Worm (Caenorhabditis elegans) whole organism, midembryonic: ENCODE results near the gene R04B3.1.

Experiments
- T22C8.4 ChIP-seq: fragments of 200-800 bp; sonication (Bioruptor generic); IDR thresholded peaks from 2 replicates; pipeline ENCODE4 v1.3.6; 2022; ENCODE audit warnings: missing genetic modification characterization, missing compliant biosample characterization
- cog-1 ChIP-seq: sonication (generic microtip); optimal IDR thresholded peaks from 2 replicates; lab custom pipeline; 2016; ENCODE audit warnings: missing genetic modification characterization, missing compliant biosample characterization
- flt-1 ChIP-seq: fragments of 200-800 bp; sonication (Bioruptor generic); IDR thresholded peaks from 2 replicates; pipeline ENCODE4 v1.3.6; 2022; ENCODE audit warnings: missing genetic modification characterization, missing compliant biosample characterization
- klf-2 ChIP-seq: fragments of 200-800 bp; sonication (Bioruptor generic); conservative IDR thresholded peaks from 2 replicates; pipeline ENCODE4 v1.3.6; 2022; ENCODE audit warnings: missing genetic modification reagents, missing genetic modification characterization, missing compliant biosample characterization
- med-1 ChIP-seq: sonication (generic microtip); optimal IDR thresholded peaks from 2 replicates; lab custom pipeline; 2017; ENCODE audit warnings: missing genetic modification characterization, mild to moderate bottlenecking, missing compliant biosample characterization, antibody characterized with exemption, missing genetic modification reagents; ENCODE audit not compliant: insufficient read depth
- ref-1 ChIP-seq: fragments of 200-800 bp; sonication (Bioruptor generic); conservative IDR thresholded peaks from 2 replicates; pipeline ENCODE4 v1.3.6; 2022; ENCODE audit warnings: missing genetic modification reagents, missing genetic modification characterization, missing compliant biosample characterization
- tab-1 ChIP-seq: fragments of 200-800 bp; sonication (Bioruptor generic); IDR thresholded peaks from 2 replicates; pipeline ENCODE4 v1.3.6; 2022; ENCODE audit warnings: missing genetic modification characterization, missing compliant biosample characterization
- ztf-23 ChIP-seq: fragments of 200-800 bp; sonication (Bioruptor generic); IDR thresholded peaks from 2 replicates; pipeline ENCODE4 v1.3.6; 2022; ENCODE audit warnings: missing genetic modification reagents, missing genetic modification characterization, missing compliant biosample characterization
- ztf-29 ChIP-seq: fragments of 200-800 bp; sonication (Bioruptor generic); IDR thresholded peaks from 2 replicates; pipeline ENCODE4 v1.3.6; 2022; ENCODE audit warnings: missing genetic modification reagents, missing genetic modification characterization, missing compliant biosample characterization

R04B3.1 gene

DNA sequence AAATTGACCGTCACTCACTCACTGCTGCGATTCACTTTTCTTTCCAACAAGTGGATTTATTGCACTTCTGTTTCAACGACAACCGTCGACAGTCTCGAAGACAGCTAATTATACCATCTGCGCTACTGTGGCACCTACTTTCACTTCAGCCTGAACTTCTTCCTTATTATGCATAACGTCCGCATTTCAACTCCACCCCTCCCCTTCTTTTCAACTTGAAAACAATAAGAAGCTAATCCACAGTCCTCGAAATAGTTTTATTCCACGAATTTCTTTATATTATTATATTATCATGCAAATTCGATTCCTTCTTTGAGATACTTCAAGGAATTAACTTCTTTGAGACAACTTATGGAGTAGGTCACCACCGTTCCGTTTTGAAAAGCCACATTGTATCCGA is at the start of gene R04B3.1:
Gene R04B3.1 (minus strand): TSS at position 101 of the 400 bp plus-strand sequence.
- TF ChIP-seq cog-1 (tag; lab: Kevin White, UChicago): no peak
- no peak for TF ChIP-seq klf-2
- TF ChIP-seq ztf-23 (GFP tag; lab: Robert Waterston, UW): no peak
- no peak for TF ChIP-seq flt-1 (GFP tag; lab: Robert Waterston, UW)
- TF ChIP-seq T22C8.4: no peak
- no peak for TF ChIP-seq tab-1 (GFP tag; lab: Robert Waterston, UW)
- TF ChIP-seq ref-1 (GFP tag; lab: Robert Waterston, UW): no peak
- no peak for TF ChIP-seq med-1 (GFP tag; lab: Kevin White, UChicago)
- no peak for TF ChIP-seq ztf-29 (GFP tag; lab: Robert Waterston, UW)

DNA sequence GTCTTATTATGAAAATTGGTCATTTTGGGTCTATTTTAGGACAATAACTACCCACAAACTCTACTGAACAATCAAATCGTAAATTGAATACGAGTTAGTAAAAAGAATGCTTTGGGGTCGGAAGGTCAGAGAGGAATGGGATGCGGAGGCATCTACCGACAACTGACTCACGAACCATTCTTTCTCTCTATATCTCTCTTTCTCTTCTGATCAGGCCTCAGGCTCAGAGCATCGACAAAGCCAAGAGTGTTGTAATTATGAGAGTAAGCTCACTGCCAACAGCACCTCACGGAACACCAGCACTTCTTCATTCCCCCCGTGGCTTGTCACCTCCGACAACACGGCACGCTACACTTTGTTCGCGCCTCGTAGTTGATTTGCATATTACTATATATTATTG is 49.3 kb upstream of the R04B3.1 start:
- TF ChIP-seq med-1 (GFP tag; lab: Kevin White, UChicago) (no peak), tab-1 (GFP tag; lab: Robert Waterston, UW) (no peak), ztf-23 (GFP tag; lab: Robert Waterston, UW) (no peak), flt-1 (GFP tag; lab: Robert Waterston, UW) (no peak), T22C8.4 (no peak), ztf-29 (GFP tag; lab: Robert Waterston, UW) (no peak), klf-2 (no peak), ref-1 (GFP tag; lab: Robert Waterston, UW) (no peak), cog-1 (tag; lab: Kevin White, UChicago) (no peak)

ce11 chrX:2516949-2517696 is 45.9 kb upstream of the R04B3.1 start:
- TF ChIP-seq tab-1 (GFP tag; lab: Robert Waterston, UW): no peak
- TF ChIP-seq T22C8.4: no peak
- TF ChIP-seq cog-1 (tag; lab: Kevin White, UChicago): no peak
- TF ChIP-seq ztf-23 (GFP tag; lab: Robert Waterston, UW): no peak
- TF ChIP-seq klf-2: no peak
- no peak for TF ChIP-seq ref-1 (GFP tag; lab: Robert Waterston, UW)
- TF ChIP-seq ztf-29 (GFP tag; lab: Robert Waterston, UW): no peak
- TF ChIP-seq flt-1 (GFP tag; lab: Robert Waterston, UW): no peak
- no peak for TF ChIP-seq med-1 (GFP tag; lab: Kevin White, UChicago)

DNA sequence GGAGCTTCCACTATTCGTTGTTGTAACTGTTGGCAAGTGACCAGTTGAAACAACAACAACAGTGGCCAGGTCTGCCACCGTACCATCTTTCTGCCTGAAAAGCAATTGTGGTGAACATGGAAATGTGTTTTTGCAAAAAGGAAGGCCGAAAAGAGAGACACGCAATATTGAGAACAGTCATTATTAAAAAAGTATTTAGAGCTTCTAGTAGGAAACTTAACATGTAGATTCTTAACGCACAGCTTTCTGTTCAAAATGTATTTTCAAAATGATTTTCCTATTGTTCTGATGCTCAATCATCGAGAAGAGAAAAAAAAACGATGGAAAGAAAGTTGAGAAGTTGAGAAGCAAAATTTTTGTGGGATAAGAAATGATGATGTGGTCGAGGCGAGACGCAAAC is 44.0 kb upstream of the R04B3.1 start, which contains the start of gene syg-1:
Gene syg-1 (minus strand): TSS at position 101 of the 400 bp plus-strand sequence.
- TF ChIP-seq T22C8.4 (no peak), ztf-29 (GFP tag; lab: Robert Waterston, UW) (no peak), tab-1 (GFP tag; lab: Robert Waterston, UW) (no peak), klf-2 (no peak), flt-1 (GFP tag; lab: Robert Waterston, UW) (no peak), ztf-23 (GFP tag; lab: Robert Waterston, UW) (no peak), cog-1 (tag; lab: Kevin White, UChicago) (no peak), ref-1 (GFP tag; lab: Robert Waterston, UW) (no peak), med-1 (GFP tag; lab: Kevin White, UChicago) (no peak)

DNA sequence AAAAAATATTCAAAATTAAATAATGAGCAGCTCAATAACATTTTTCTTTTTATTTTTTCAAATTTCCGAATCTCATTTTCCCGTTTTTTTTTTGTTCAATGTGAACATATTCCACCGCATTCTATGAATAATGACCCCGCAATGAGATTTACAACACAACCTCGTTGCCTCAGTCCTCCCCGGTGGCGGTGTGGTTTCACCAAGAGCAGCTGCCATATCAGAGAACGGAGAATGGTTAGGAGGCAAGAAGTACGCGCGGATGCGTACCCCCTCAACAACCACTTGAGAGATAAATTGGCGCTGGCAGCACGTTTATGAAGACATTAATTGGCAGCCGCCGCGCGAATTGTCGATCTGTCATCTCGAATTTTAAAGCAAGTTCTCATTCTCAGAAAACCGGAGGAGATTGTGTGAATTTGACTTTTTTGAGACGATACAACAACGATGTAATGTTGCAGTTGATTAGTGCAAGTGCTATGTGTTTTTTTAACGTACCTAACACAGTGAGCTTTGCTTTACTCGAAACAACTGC is 42.5 kb upstream of the R04B3.1 start:
- peak; percentile 22 for TF ChIP-seq cog-1 (tag; lab: Kevin White, UChicago)
- TF ChIP-seq klf-2: no peak

ce11 chrX:2508449-2508848 is 37.2 kb upstream of the R04B3.1 start, which contains the start of gene K02E10.7:
TSS of gene K02E10.7 (minus strand) at chrX:2508549.
- TF ChIP-seq ztf-23 (GFP tag; lab: Robert Waterston, UW): no peak

- TF ChIP-seq tab-1 (GFP tag; lab: Robert Waterston, UW) (no peak), klf-2 (no peak), cog-1 (tag; lab: Kevin White, UChicago) (no peak), T22C8.4 (no peak), ztf-23 (GFP tag; lab: Robert Waterston, UW) (no peak), med-1 (GFP tag; lab: Kevin White, UChicago) (no peak), flt-1 (GFP tag; lab: Robert Waterston, UW) (no peak), ztf-29 (GFP tag; lab: Robert Waterston, UW) (no peak), ref-1 (GFP tag; lab: Robert Waterston, UW) (no peak)
These were observed 35.5 kb upstream of the R04B3.1 start for ce11 chrX:2506738-2507137.

DNA sequence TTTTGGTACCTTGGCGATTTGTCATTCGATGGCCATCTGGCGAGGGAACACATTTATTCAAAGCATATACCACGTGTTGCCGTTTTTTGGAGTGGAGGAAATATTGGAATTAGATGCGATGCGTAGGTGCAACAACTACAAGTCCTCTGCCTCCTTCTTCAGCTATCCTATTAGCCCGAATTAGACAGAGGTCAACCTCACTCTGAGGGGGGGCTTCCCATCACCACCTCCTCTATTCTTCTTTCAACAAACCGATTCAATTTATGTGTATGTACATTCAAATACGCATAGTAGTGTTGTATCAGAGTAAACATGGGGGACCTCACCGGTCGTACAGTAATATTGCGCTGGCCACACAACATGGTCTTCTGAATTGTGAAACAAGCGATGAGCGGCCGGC is 26.6 kb upstream of the R04B3.1 start:
- TF ChIP-seq ztf-29 (GFP tag; lab: Robert Waterston, UW): 0 out of 2 replicates have a peak, but pooled peaks have one; percentile 23
- TF ChIP-seq flt-1 (GFP tag; lab: Robert Waterston, UW): no peak
- no peak for TF ChIP-seq tab-1 (GFP tag; lab: Robert Waterston, UW)

DNA sequence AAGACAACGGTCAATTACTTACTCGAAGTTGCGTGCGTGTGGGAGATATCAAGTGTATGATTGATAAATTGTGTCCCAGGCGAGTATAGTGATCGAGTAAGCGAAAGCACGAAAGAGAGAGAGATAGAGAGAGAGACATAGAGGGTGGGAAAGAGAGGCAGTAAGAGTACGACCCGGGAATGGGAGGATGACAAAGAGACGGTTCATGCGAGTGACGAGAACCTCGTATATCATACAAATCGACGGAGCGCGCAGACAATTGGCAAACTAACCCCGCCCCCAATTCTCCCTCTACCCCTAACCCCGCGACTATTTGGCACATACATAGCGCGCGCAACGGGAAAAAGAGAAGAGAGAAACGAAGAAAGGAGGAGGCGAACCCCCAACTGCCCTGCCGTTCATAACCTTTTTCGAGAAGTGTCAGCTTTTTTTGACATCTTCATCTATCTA is 24.7 kb upstream of the R04B3.1 start, which contains the start of gene rabr-1:
Gene rabr-1 (plus strand): TSS at position 316 of the 450 bp plus-strand sequence.
- no peak for TF ChIP-seq T22C8.4
- TF ChIP-seq tab-1 (GFP tag; lab: Robert Waterston, UW): 0 out of 2 replicates have a peak, but pooled peaks have one; percentile 56
- TF ChIP-seq ztf-29 (GFP tag; lab: Robert Waterston, UW): no peak

- TF ChIP-seq tab-1 (GFP tag; lab: Robert Waterston, UW) (no peak), klf-2 (no peak), cog-1 (tag; lab: Kevin White, UChicago) (no peak), ztf-23 (GFP tag; lab: Robert Waterston, UW) (no peak), T22C8.4 (no peak), ztf-29 (GFP tag; lab: Robert Waterston, UW) (no peak), flt-1 (GFP tag; lab: Robert Waterston, UW) (no peak), ref-1 (GFP tag; lab: Robert Waterston, UW) (no peak), med-1 (GFP tag; lab: Kevin White, UChicago) (no peak)
These were observed 23.1 kb upstream of the R04B3.1 start for ce11 chrX:2494296-2494695.
